Worm (Caenorhabditis elegans) whole organism, L4 larva: ENCODE measurements around the gene Y43F4A.4.

Source experiments
- T26A8.4 ChIP-seq: fragments of 200-800 bp; sonication (Bioruptor generic); IDR thresholded peaks from 2 replicates; pipeline ENCODE4 v1.3.6; 2022; ENCODE audit warnings: missing genetic modification characterization, missing compliant biosample characterization
- Y48G9A.11 ChIP-seq: fragments of 200-800 bp; sonication (Bioruptor generic); IDR thresholded peaks from 2 replicates; pipeline ENCODE4 v1.3.6; 2022; ENCODE audit warnings: missing genetic modification reagents, missing genetic modification characterization, missing compliant biosample characterization
- daf-16 ChIP-seq, 3 experiments: sonication (generic microtip); optimal IDR thresholded peaks; 2 replicates each; lab custom pipeline; 2016 to 2017; ENCODE audit warnings: missing genetic modification characterization in 3 of 3, missing genetic modification reagents in 3 of 3, mild to moderate bottlenecking in 2 of 3, missing compliant biosample characterization in 2 of 3, missing biosample characterization in 1 of 3, moderate library complexity in 1 of 3
- jun-1 ChIP-seq: fragments of 150-350 bp; optimal IDR thresholded peaks from 2 replicates; lab custom pipeline; 2014; ENCODE audit warnings: missing biosample characterization, missing genetic modification reagents, missing genetic modification characterization
- lin-39 ChIP-seq: fragments of 150-350 bp; optimal IDR thresholded peaks from 2 replicates; lab custom pipeline; 2014; ENCODE audit warnings: missing biosample characterization, missing genetic modification reagents, missing genetic modification characterization
- mes-2 ChIP-seq: sonication (generic microtip); optimal IDR thresholded peaks from 2 replicates; lab custom pipeline; 2016; ENCODE audit warnings: missing genotype, mild to moderate bottlenecking, missing genetic modification characterization, missing compliant biosample characterization; ENCODE audit not compliant: poor library complexity, severe bottlenecking
- nhr-102 ChIP-seq: sonication (generic microtip); optimal IDR thresholded peaks from 2 replicates; lab custom pipeline; 2016; ENCODE audit warnings: mild to moderate bottlenecking, missing genetic modification characterization, moderate library complexity, missing compliant biosample characterization
- nhr-11 ChIP-seq: fragments of 150-350 bp; optimal IDR thresholded peaks from 2 replicates; lab custom pipeline; 2014; ENCODE audit warnings: missing biosample characterization, missing genetic modification characterization
- nhr-237 ChIP-seq: sonication (generic microtip); optimal IDR thresholded peaks from 2 replicates; lab custom pipeline; 2017; ENCODE audit warnings: missing biosample characterization, missing genetic modification characterization
- skn-1 ChIP-seq: fragments of 150-350 bp; optimal IDR thresholded peaks from 2 replicates; lab custom pipeline; 2014; ENCODE audit warnings: missing biosample characterization, missing genetic modification characterization
- snpc-4 ChIP-seq: fragments of 150-350 bp; optimal IDR thresholded peaks from 2 replicates; lab custom pipeline; 2014; ENCODE audit warnings: missing biosample characterization, missing genetic modification characterization
- unc-62 ChIP-seq, 3 experiments: fragments of 150-350 bp in 1 of 3; sonication (generic microtip); optimal IDR thresholded peaks in 2 of 3; peaks in 1 of 3; 1 replicate in 1 of 3; 2 replicates in 2 of 3; lab custom pipeline; 2014 to 2017; ENCODE audit warnings: missing biosample characterization in 3 of 3, missing genetic modification characterization in 3 of 3, missing genetic modification reagents in 3 of 3, missing genotype in 1 of 3

DNA sequence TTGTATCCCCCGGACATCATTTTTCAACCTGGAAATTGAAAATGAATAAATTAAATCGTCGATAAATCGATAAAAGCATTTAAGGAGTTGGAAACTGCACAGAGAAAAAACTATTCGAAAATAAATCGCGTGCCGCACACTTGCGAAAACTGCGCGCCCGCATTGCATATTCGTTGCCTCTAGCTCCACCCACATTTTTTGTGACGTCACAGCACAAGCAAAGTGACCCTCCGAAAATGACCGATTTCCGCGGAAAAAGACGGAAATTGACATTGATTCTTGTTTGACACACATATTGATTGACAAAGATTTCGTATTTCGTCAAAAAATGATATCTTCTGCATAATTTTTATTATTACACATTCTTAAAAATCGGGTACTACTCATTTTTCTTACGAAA, 23.5 kb downstream of the Y43F4A.4 start, which contains the start of gene cpf-2:
- TF ChIP-seq lin-39 (no peak), nhr-237 (tag; lab: Kevin White, UChicago) (no peak), snpc-4 (tag; lab: Kevin White, UChicago) (no peak), nhr-102 (tag; lab: Kevin White, UChicago) (peak; percentile 40), jun-1 (tag; lab: Kevin White, UChicago) (no peak), T26A8.4 (GFP tag; lab: Robert Waterston, UW) (peak; percentile 67), mes-2 (peak; percentile 95), Y48G9A.11 (no peak), nhr-11 (tag; lab: Kevin White, UChicago) (no peak), daf-16 (GFP tag; optimal IDR thresholded peaks at IDR 0.05; lab: Kevin White, UChicago) (peak in 1 of 2 experiments; percentile 3), daf-16 (tag; optimal IDR thresholded peaks at IDR 0.05; lab: Kevin White, UChicago) (peak; percentile 52), unc-62 (GFP tag; optimal IDR thresholded peaks at IDR 0.05 in 1 of 2; lab: Kevin White, UChicago) (peak in 1 of 2 experiments; percentile 74), unc-62 (tag; optimal IDR thresholded peaks at IDR 0.05; lab: Kevin White, UChicago) (no peak), skn-1 (tag; lab: Kevin White, UChicago) (no peak)
